Fruit fly (Drosophila melanogaster): ENCODE data around the gene CG7214.

- TF ChIP-seq Hr78 (GFP tag; optimal IDR thresholded peaks at IDR 0.05) (no peak), Rel (GFP tag; optimal IDR thresholded peaks at IDR 0.05) (no peak), Rel (tag; optimal IDR thresholded peaks at IDR 0.05) (no peak), psq (GFP tag; optimal IDR thresholded peaks at IDR 0.05) (no peak), Dif (GFP tag; optimal IDR thresholded peaks at IDR 0.05; ENCODE audit: partially characterized antibody) (no peak), dl (GFP tag; optimal IDR thresholded peaks at IDR 0.05; ENCODE audit: insufficient read depth in 1 of 2, partially characterized antibody in 2 of 2) (no peak), sv (GFP tag; optimal IDR thresholded peaks at IDR 0.05) (no peak), usp (GFP tag; optimal IDR thresholded peaks at IDR 0.05) (no peak), dmrt93B (GFP tag; optimal IDR thresholded peaks at IDR 0.05) (no peak), pan (optimal IDR thresholded peaks at IDR 0.05) (no peak), Dfd (GFP tag; optimal IDR thresholded peaks at IDR 0.05) (no peak), Jra (GFP tag; optimal IDR thresholded peaks at IDR 0.05) (no peak), Abd-B (GFP tag; optimal IDR thresholded peaks at IDR 0.05) (no peak), jim (GFP tag; optimal IDR thresholded peaks at IDR 0.05) (no peak)
Observed at dm6 chr2L:7746975-7747374, 2.3 kb upstream of the CG7214 start, which contains the start of gene ATPsynGL.

All from whole organism, wandering third instar larva.